Fruit fly (Drosophila melanogaster) whole organism, pupa: Measurements from ENCODE around the gene pum.
A peak's percentile ranks its signal among the peaks of the same experiment; 100 is the strongest.

Source experiments
- CG10348 ChIP-seq: fragments of 200-800 bp; sonication (Bioruptor generic); IDR thresholded peaks from 2 replicates; pipeline ENCODE4 v1.3.6; 2022; ENCODE audit warnings: missing biosample characterization, missing genetic modification characterization
- CG12605 ChIP-seq: fragments of 200-800 bp; sonication (Bioruptor generic); IDR thresholded peaks from 2 replicates; pipeline ENCODE4 v1.3.6; 2022; ENCODE audit warnings: missing biosample characterization, missing genetic modification characterization
- CG13204 ChIP-seq: fragments of 200-800 bp; sonication (Bioruptor generic); optimal IDR thresholded peaks from 2 replicates; lab custom pipeline; 2018; ENCODE audit warnings: missing biosample characterization, mild to moderate bottlenecking, missing genetic modification characterization, moderate library complexity
- CG14655 ChIP-seq: fragments of 200-800 bp; sonication (Bioruptor generic); optimal IDR thresholded peaks from 3 replicates; lab custom pipeline; 2017; ENCODE audit warnings: mild to moderate bottlenecking, missing biosample characterization, missing genetic modification reagents, missing genetic modification characterization
- CG15710 ChIP-seq: fragments of 200-800 bp; sonication (Bioruptor generic); optimal IDR thresholded peaks from 2 replicates; lab custom pipeline; 2018; ENCODE audit warnings: missing biosample characterization, mild to moderate bottlenecking, missing genetic modification characterization, moderate library complexity
- CG17806 ChIP-seq: fragments of 200-800 bp; sonication (Bioruptor generic); optimal IDR thresholded peaks from 2 replicates; lab custom pipeline; 2018; ENCODE audit warnings: missing biosample characterization, mild to moderate bottlenecking, missing genetic modification characterization, moderate library complexity
- CG32121 ChIP-seq: fragments of 200-800 bp; sonication (Bioruptor generic); IDR thresholded peaks from 2 replicates; pipeline ENCODE4 v1.3.6; 2022; ENCODE audit warnings: missing biosample characterization, missing genetic modification characterization
- CG34367 ChIP-seq: fragments of 200-800 bp; sonication (Bioruptor generic); optimal IDR thresholded peaks from 2 replicates; lab custom pipeline; 2018; ENCODE audit warnings: missing biosample characterization, mild to moderate bottlenecking, missing genetic modification characterization
- CG4496 ChIP-seq: fragments of 200-800 bp; sonication (Bioruptor generic); IDR thresholded peaks from 3 replicates; pipeline ENCODE4 v1.3.6; 2022; ENCODE audit warnings: missing biosample characterization, missing genetic modification characterization
- CG8159 ChIP-seq: fragments of 200-800 bp; sonication (Bioruptor generic); optimal IDR thresholded peaks from 3 replicates; lab custom pipeline; 2018; ENCODE audit warnings: missing biosample characterization, mild to moderate bottlenecking, missing genetic modification characterization, moderate library complexity
- CG8301 ChIP-seq: fragments of 200-800 bp; sonication (Bioruptor generic); optimal IDR thresholded peaks from 2 replicates; lab custom pipeline; 2018; ENCODE audit warnings: missing biosample characterization, mild to moderate bottlenecking, missing genetic modification characterization
- CG9948 ChIP-seq: fragments of 200-800 bp; sonication (Bioruptor generic); optimal IDR thresholded peaks from 2 replicates; lab custom pipeline; 2018; ENCODE audit warnings: missing biosample characterization, mild to moderate bottlenecking, missing genetic modification characterization, moderate library complexity
- D1 ChIP-seq: fragments of 200-800 bp; sonication (Bioruptor generic); optimal IDR thresholded peaks from 2 replicates; lab custom pipeline; 2018; ENCODE audit warnings: missing biosample characterization, mild to moderate bottlenecking, missing genetic modification characterization, moderate library complexity
- EcR ChIP-seq: fragments of 200-800 bp; sonication (Bioruptor generic); optimal IDR thresholded peaks from 3 replicates; lab custom pipeline; 2019; ENCODE audit warnings: missing biosample characterization, missing genetic modification characterization, mild to moderate bottlenecking, moderate library complexity, missing genetic modification reagents
- Ets98B ChIP-seq: fragments of 200-800 bp; sonication (Bioruptor generic); IDR thresholded peaks from 2 replicates; pipeline ENCODE4 v1.3.6; 2022; ENCODE audit warnings: missing biosample characterization, missing genetic modification characterization
- Pif1A ChIP-seq: fragments of 200-800 bp; sonication (Bioruptor generic); optimal IDR thresholded peaks from 3 replicates; lab custom pipeline; 2016; ENCODE audit warnings: missing biosample characterization, missing genetic modification characterization
- Pif1B ChIP-seq: fragments of 200-800 bp; sonication (Bioruptor generic); optimal IDR thresholded peaks from 3 replicates; lab custom pipeline; 2016; ENCODE audit warnings: missing biosample characterization, missing genetic modification characterization
- Snoo ChIP-seq: fragments of 200-800 bp; sonication (Bioruptor generic); optimal IDR thresholded peaks from 3 replicates; lab custom pipeline; 2017; ENCODE audit warnings: missing biosample characterization, mild to moderate bottlenecking, missing genetic modification characterization, inconsistent platforms
- fd96Ca ChIP-seq: fragments of 200-800 bp; sonication (Bioruptor generic); IDR thresholded peaks from 3 replicates; pipeline ENCODE4 v1.3.6; 2022; ENCODE audit warnings: missing biosample characterization, missing genetic modification characterization
- gl ChIP-seq: fragments of 200-800 bp; sonication (Bioruptor generic); optimal IDR thresholded peaks from 2 replicates; lab custom pipeline; 2018; ENCODE audit warnings: missing biosample characterization, mild to moderate bottlenecking, missing genetic modification characterization
- rn ChIP-seq: fragments of 200-800 bp; sonication (Bioruptor generic); IDR thresholded peaks from 2 replicates; pipeline ENCODE4 v1.3.6; 2022; ENCODE audit warnings: missing biosample characterization, missing genetic modification characterization

The pum gene

DNA sequence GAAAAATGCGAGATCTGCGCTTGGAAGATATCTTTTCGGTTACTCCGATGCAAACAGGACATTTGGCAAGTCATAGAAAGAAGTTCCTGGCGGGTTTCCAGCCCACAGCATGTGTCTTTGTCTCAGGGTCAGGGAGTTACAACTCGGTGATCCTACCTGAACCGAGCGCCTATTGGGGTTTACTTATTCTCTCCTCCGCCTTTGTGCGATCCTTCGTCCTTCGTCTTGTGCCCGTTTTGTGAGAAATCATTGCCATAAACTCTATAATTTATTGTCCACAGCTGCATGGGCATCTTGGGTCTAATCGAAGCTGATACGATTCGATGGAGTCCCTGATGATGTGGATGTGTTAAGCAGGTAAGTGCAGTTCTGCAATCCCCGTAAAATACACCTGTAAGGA lies 199.5 kb downstream of the pum start:
- no peak for TF ChIP-seq CG12605 (GFP tag; lab: Robert Waterston, UW)
- no peak for TF ChIP-seq Pif1B (GFP tag; lab: Kevin White, UChicago)
- TF ChIP-seq Pif1A (GFP tag; lab: Kevin White, UChicago): no peak
- TF ChIP-seq CG9948 (tag; lab: Kevin White, UChicago): no peak
- TF ChIP-seq CG4496 (GFP tag; lab: Robert Waterston, UW): no peak
- no peak for TF ChIP-seq CG17806 (tag; lab: Kevin White, UChicago)

DNA sequence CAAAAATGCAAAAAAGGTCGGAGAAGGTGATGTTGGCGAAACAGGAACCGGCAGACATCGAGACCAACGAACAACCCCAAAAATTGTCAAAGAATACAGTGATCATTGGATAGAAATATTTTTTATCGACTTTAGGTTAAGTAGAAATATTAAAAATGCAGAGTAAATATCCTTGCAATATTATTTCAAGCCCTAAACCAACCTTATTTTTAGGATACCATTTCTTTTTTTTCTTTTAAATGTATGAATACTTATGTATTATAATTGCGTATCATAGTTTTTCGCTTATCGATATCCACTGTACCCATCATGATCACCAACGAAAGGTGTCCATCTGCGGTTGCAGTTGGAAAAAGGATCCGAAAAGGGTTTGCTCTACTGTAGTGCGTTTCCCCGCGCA lies 202.2 kb downstream of the pum start:
- TF ChIP-seq Pif1A (GFP tag; lab: Kevin White, UChicago) (no peak), CG32121 (GFP tag; lab: Robert Waterston, UW) (no peak), CG34367 (tag; lab: Kevin White, UChicago) (no peak), EcR (GFP tag; lab: Kevin White, UChicago) (no peak), CG12605 (GFP tag; lab: Robert Waterston, UW) (no peak), CG15710 (no peak), CG13204 (GFP tag; lab: Kevin White, UChicago) (no peak), CG9948 (tag; lab: Kevin White, UChicago) (no peak), CG8159 (tag; lab: Kevin White, UChicago) (no peak), Snoo (no peak)

DNA sequence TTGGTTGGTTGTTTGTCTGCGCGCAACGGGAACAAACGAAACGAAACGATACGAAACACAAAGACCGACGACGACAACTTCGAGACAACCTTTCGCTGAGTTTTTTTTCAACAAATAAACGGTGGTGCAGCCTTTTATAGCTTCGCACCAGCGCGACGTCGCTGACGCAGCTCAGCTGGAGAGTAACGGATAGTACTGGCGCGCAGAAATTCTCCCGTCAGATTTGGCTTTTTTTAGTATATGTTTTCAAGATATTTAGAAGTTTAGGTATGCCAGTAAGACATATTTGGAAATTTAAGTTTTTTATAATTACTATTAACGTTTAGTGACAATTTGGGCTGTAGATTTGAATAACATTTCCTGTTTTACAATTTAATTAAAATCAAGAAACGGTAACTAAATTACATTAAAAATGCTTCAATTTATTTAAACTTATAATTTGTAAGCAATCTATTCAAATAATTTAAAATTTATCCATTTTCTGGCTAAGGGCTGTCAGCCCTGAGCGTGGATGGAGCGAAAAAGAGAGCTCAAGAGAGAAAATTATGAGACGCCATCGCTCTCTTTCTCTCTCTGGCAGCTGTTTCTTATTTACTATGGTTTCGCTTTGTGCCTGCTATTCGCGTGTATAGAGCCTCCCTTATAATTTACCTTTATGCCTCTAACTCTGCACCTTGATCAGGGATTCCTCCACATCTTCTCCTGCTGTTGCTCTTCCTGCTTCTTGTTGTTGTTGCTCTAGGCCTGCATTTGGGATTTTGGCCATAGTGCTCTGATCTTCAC lies 203.7 kb downstream of the pum start:
- TF ChIP-seq CG4496 (GFP tag; lab: Robert Waterston, UW): peak; percentile 67; the same call in 1 of the 3 replicates
- TF ChIP-seq CG9948 (tag; lab: Kevin White, UChicago): peak; percentile 88
- TF ChIP-seq EcR (GFP tag; lab: Kevin White, UChicago): peak; percentile 15
- TF ChIP-seq Pif1A (GFP tag; lab: Kevin White, UChicago): peak; percentile 82
- TF ChIP-seq CG8159 (tag; lab: Kevin White, UChicago): peak; percentile 94
- peak; percentile 78 for TF ChIP-seq CG17806 (tag; lab: Kevin White, UChicago)
- no peak for TF ChIP-seq rn
- peak; percentile 79 for TF ChIP-seq Pif1B (GFP tag; lab: Kevin White, UChicago)
- TF ChIP-seq CG12605 (GFP tag; lab: Robert Waterston, UW): 0 out of 2 replicates have a peak, but pooled peaks have one; percentile 18
- peak; percentile 70 for TF ChIP-seq CG13204 (GFP tag; lab: Kevin White, UChicago)
- no peak; the same call in 1 of the 2 replicates for TF ChIP-seq Ets98B (GFP tag; lab: Robert Waterston, UW)
- peak; percentile 88 for TF ChIP-seq D1 (tag; lab: Kevin White, UChicago)
- TF ChIP-seq CG34367 (tag; lab: Kevin White, UChicago): peak; percentile 81
- peak; percentile 91 for TF ChIP-seq CG14655 (GFP tag; lab: Kevin White, UChicago)
- peak; percentile 84 for TF ChIP-seq Snoo
- peak; percentile 44; the same call in 1 of the 3 replicates for TF ChIP-seq fd96Ca
- 0 out of 2 replicates have a peak, but pooled peaks have one; percentile 16 for TF ChIP-seq CG10348 (GFP tag; lab: Robert Waterston, UW)
- TF ChIP-seq CG15710: peak; percentile 90
- peak; percentile 59 for TF ChIP-seq gl (tag; lab: Kevin White, UChicago)
- peak; percentile 89 for TF ChIP-seq CG8301 (tag; lab: Kevin White, UChicago)
- peak; percentile 83 for TF ChIP-seq CG32121 (GFP tag; lab: Robert Waterston, UW)

dm6 chr3R:9031797-9032418 lies 205.6 kb downstream of the pum start:
- peak; percentile 98 for TF ChIP-seq CG8159 (tag; lab: Kevin White, UChicago)
- peak; percentile 99 for TF ChIP-seq Pif1A (GFP tag; lab: Kevin White, UChicago)
- peak; percentile 99 for TF ChIP-seq Pif1B (GFP tag; lab: Kevin White, UChicago)
- peak; percentile 99 for TF ChIP-seq CG17806 (tag; lab: Kevin White, UChicago)
- TF ChIP-seq D1 (tag; lab: Kevin White, UChicago): peak; percentile 99
- peak; percentile 81 for TF ChIP-seq EcR (GFP tag; lab: Kevin White, UChicago)
- peak; percentile 99 for TF ChIP-seq Ets98B (GFP tag; lab: Robert Waterston, UW)
- peak; percentile 99 for TF ChIP-seq CG8301 (tag; lab: Kevin White, UChicago)
- TF ChIP-seq CG9948 (tag; lab: Kevin White, UChicago): peak; percentile 98
- peak; percentile 99 for TF ChIP-seq CG4496 (GFP tag; lab: Robert Waterston, UW)
- TF ChIP-seq CG34367 (tag; lab: Kevin White, UChicago): peak; percentile 99
- peak; percentile 98 for TF ChIP-seq gl (tag; lab: Kevin White, UChicago)
- TF ChIP-seq CG14655 (GFP tag; lab: Kevin White, UChicago): peak; percentile 99
- peak; percentile 97 for TF ChIP-seq Snoo
- TF ChIP-seq CG15710: peak; percentile 99
- peak; percentile 98 for TF ChIP-seq rn
- TF ChIP-seq fd96Ca: peak; percentile 99
- TF ChIP-seq CG13204 (GFP tag; lab: Kevin White, UChicago): peak; percentile 97
- TF ChIP-seq CG10348 (GFP tag; lab: Robert Waterston, UW): peak; percentile 95
- TF ChIP-seq CG32121 (GFP tag; lab: Robert Waterston, UW): peak; percentile 99
- TF ChIP-seq CG12605 (GFP tag; lab: Robert Waterston, UW): peak; percentile 99

DNA sequence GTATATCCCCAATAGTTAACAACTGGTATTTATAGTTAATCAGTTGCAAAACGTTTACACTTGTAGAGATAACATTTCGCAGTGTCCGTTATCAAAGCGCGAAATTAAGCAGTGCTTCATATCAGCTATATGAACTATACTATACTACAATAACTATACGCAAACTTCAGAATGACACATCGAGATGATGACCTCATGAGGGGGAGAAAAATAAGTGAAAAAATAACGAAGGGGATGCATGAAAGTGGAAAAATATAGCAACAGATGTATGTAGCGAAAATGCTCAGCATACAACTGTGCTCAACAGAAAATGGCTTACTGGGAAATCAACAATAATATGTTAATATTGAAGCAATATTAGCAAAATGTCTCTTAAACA lies 206.7 kb downstream of the pum start:
- TF ChIP-seq EcR (GFP tag; lab: Kevin White, UChicago) (peak; percentile 11), CG15710 (no peak)
